Worm (Caenorhabditis elegans) whole organism, young adult: ENCODE results near the gene C49F8.3.

Source experiments
- B0336.3 ChIP-seq: fragments of 200-800 bp; sonication (Bioruptor generic); IDR thresholded peaks from 2 replicates; pipeline ENCODE4 v1.3.6; 2022; ENCODE audit warnings: missing genetic modification characterization, missing compliant biosample characterization
- F22D6.2 ChIP-seq: sonication (generic microtip); optimal IDR thresholded peaks from 2 replicates; lab custom pipeline; 2016; ENCODE audit warnings: mild to moderate bottlenecking, missing genetic modification characterization, missing compliant biosample characterization
- F55B11.4 ChIP-seq: sonication (generic microtip); optimal IDR thresholded peaks from 2 replicates; lab custom pipeline; 2016; ENCODE audit warnings: missing compliant biosample characterization, missing genetic modification characterization, borderline replicate concordance; ENCODE audit not compliant: insufficient read depth
- K11D2.4 ChIP-seq: fragments of 200-800 bp; sonication (Bioruptor generic); IDR thresholded peaks from 2 replicates; pipeline ENCODE4 v1.3.6; 2022; ENCODE audit warnings: missing genetic modification reagents, missing genetic modification characterization, missing compliant biosample characterization
- K12H6.12 ChIP-seq: fragments of 200-800 bp; sonication (Bioruptor generic); optimal IDR thresholded peaks from 2 replicates; lab custom pipeline; 2018; ENCODE audit warnings: mild to moderate bottlenecking, missing genetic modification characterization, missing compliant biosample characterization
- T26A5.8 ChIP-seq: sonication (generic microtip); optimal IDR thresholded peaks from 2 replicates; lab custom pipeline; 2016; ENCODE audit warnings: missing genetic modification characterization, missing compliant biosample characterization
- Y95B8A.8 ChIP-seq: fragments of 200-800 bp; sonication (Bioruptor generic); IDR thresholded peaks from 2 replicates; pipeline ENCODE4 v1.3.6; 2022; ENCODE audit warnings: missing genetic modification reagents, missing genetic modification characterization, missing compliant biosample characterization
- ZK185.1 ChIP-seq: sonication (generic microtip); optimal IDR thresholded peaks from 2 replicates; lab custom pipeline; 2016; ENCODE audit warnings: mild to moderate bottlenecking, missing genetic modification characterization, missing compliant biosample characterization; ENCODE audit not compliant: poor library complexity, severe bottlenecking
- atf-7 ChIP-seq: sonication (generic microtip); optimal IDR thresholded peaks from 2 replicates; lab custom pipeline; 2017; ENCODE audit warnings: mild to moderate bottlenecking, missing genetic modification characterization, missing compliant biosample characterization
- attf-5 ChIP-seq: fragments of 200-800 bp; sonication (Bioruptor generic); optimal IDR thresholded peaks from 2 replicates; lab custom pipeline; 2018; ENCODE audit warnings: mild to moderate bottlenecking, missing genetic modification characterization, missing compliant biosample characterization
- bed-1 ChIP-seq: fragments of 200-800 bp; sonication (Bioruptor generic); IDR thresholded peaks from 2 replicates; pipeline ENCODE4 v1.3.6; 2022; ENCODE audit warnings: missing genetic modification reagents, missing genetic modification characterization, missing compliant biosample characterization
- cebp-1 ChIP-seq, 2 experiments: fragments of 200-800 bp in 1 of 2; sonication (Bioruptor generic) in 1 of 2; sonication (generic microtip) in 1 of 2; IDR thresholded peaks in 1 of 2; optimal IDR thresholded peaks in 1 of 2; 2 replicates each; pipeline versions ENCODE4 v1.3.6 to Lab custom; 2017 to 2022; ENCODE audit warnings: missing compliant biosample characterization in 2 of 2, missing genetic modification characterization in 2 of 2, mild to moderate bottlenecking in 1 of 2, missing genetic modification reagents in 1 of 2, moderate library complexity in 1 of 2
- ceh-100 ChIP-seq: fragments of 200-800 bp; sonication (Bioruptor generic); IDR thresholded peaks from 2 replicates; pipeline ENCODE4 v1.3.6; 2022; ENCODE audit warnings: missing genetic modification reagents, missing genetic modification characterization, missing compliant biosample characterization
- chd-7 ChIP-seq: sonication (generic microtip); optimal IDR thresholded peaks from 2 replicates; lab custom pipeline; 2016; ENCODE audit warnings: mild to moderate bottlenecking, missing genetic modification characterization, moderate library complexity, missing compliant biosample characterization
- die-1 ChIP-seq: sonication (generic microtip); optimal IDR thresholded peaks from 2 replicates; lab custom pipeline; 2016; ENCODE audit warnings: missing genotype, mild to moderate bottlenecking, missing genetic modification characterization, missing compliant biosample characterization
- dox-1 ChIP-seq: fragments of 200-800 bp; sonication (Bioruptor generic); IDR thresholded peaks from 2 replicates; pipeline ENCODE4 v1.3.6; 2022; ENCODE audit warnings: missing genetic modification reagents, missing genetic modification characterization, missing compliant biosample characterization
- egl-44 ChIP-seq: fragments of 200-800 bp; sonication (Bioruptor generic); IDR thresholded peaks from 2 replicates; pipeline ENCODE4 v1.3.6; 2022; ENCODE audit warnings: missing genetic modification reagents, missing genetic modification characterization, missing compliant biosample characterization
- hlh-12 ChIP-seq: sonication (generic microtip); optimal IDR thresholded peaks from 2 replicates; lab custom pipeline; 2016; ENCODE audit warnings: missing genetic modification characterization, missing compliant biosample characterization
- let-607 ChIP-seq, 2 experiments: fragments of 200-800 bp in 1 of 2; sonication (Bioruptor generic) in 1 of 2; sonication (generic microtip) in 1 of 2; optimal IDR thresholded peaks; 2 replicates each; lab custom pipeline; 2016 to 2018; ENCODE audit warnings: mild to moderate bottlenecking in 2 of 2, missing compliant biosample characterization in 2 of 2, missing genetic modification characterization in 2 of 2, moderate library complexity in 2 of 2, missing genotype in 1 of 2
- lin-26 ChIP-seq: fragments of 200-800 bp; sonication (Bioruptor generic); IDR thresholded peaks from 2 replicates; pipeline ENCODE4 v1.3.6; 2022; ENCODE audit warnings: missing genetic modification reagents, missing genetic modification characterization, missing compliant biosample characterization
- lin-40 ChIP-seq: sonication (generic microtip); optimal IDR thresholded peaks from 2 replicates; lab custom pipeline; 2016; ENCODE audit warnings: missing genetic modification characterization, mild to moderate bottlenecking, missing compliant biosample characterization, missing genotype, missing genetic modification reagents
- lsy-27 ChIP-seq: sonication (generic microtip); optimal IDR thresholded peaks from 2 replicates; lab custom pipeline; 2017; ENCODE audit warnings: missing genetic modification characterization, mild to moderate bottlenecking, missing compliant biosample characterization, antibody characterized with exemption, missing genotype, borderline replicate concordance; ENCODE audit not compliant: insufficient read depth
- mel-28 ChIP-seq: sonication (generic microtip); optimal IDR thresholded peaks from 2 replicates; lab custom pipeline; 2016; ENCODE audit warnings: borderline replicate concordance, mild to moderate bottlenecking, missing genetic modification characterization, missing compliant biosample characterization
- mxl-1 ChIP-seq: sonication (generic microtip); optimal IDR thresholded peaks from 2 replicates; lab custom pipeline; 2016; ENCODE audit warnings: missing genetic modification characterization, missing compliant biosample characterization
- nfya-2 ChIP-seq: fragments of 200-800 bp; sonication (Bioruptor generic); IDR thresholded peaks from 2 replicates; pipeline ENCODE4 v1.3.6; 2022; ENCODE audit warnings: missing genetic modification reagents, missing genetic modification characterization, missing compliant biosample characterization
- nhr-179 ChIP-seq: sonication (generic microtip); optimal IDR thresholded peaks from 2 replicates; lab custom pipeline; 2016; ENCODE audit warnings: mild to moderate bottlenecking, missing genetic modification characterization, missing compliant biosample characterization
- nhr-80 ChIP-seq: sonication (generic microtip); optimal IDR thresholded peaks from 2 replicates; lab custom pipeline; 2016; ENCODE audit warnings: missing genetic modification characterization, missing compliant biosample characterization
- nhr-90 ChIP-seq: sonication (generic microtip); optimal IDR thresholded peaks from 2 replicates; lab custom pipeline; 2016; ENCODE audit warnings: missing genotype, mild to moderate bottlenecking, missing genetic modification characterization, missing compliant biosample characterization
- pha-4 ChIP-seq: fragments of 150-350 bp; sonication (generic microtip); optimal IDR thresholded peaks from 2 replicates; lab custom pipeline; 2014; ENCODE audit warnings: missing biosample characterization, missing genetic modification reagents, missing genetic modification characterization
- somi-1 ChIP-seq: fragments of 200-800 bp; sonication (Bioruptor generic); optimal IDR thresholded peaks from 2 replicates; lab custom pipeline; 2018; ENCODE audit warnings: mild to moderate bottlenecking, missing genetic modification characterization, missing compliant biosample characterization
- tbp1 ChIP-seq: fragments of 200-800 bp; sonication (Bioruptor generic); optimal IDR thresholded peaks from 2 replicates; lab custom pipeline; 2018; ENCODE audit warnings: mild to moderate bottlenecking, missing genetic modification characterization, missing compliant biosample characterization
- unc-62 ChIP-seq: fragments of 150-350 bp; optimal IDR thresholded peaks from 2 replicates; lab custom pipeline; 2014; ENCODE audit warnings: missing biosample characterization, missing genetic modification reagents, missing genetic modification characterization
- ztf-25 ChIP-seq: fragments of 200-800 bp; sonication (Bioruptor generic); IDR thresholded peaks from 2 replicates; pipeline ENCODE4 v1.3.6; 2022; ENCODE audit warnings: missing genetic modification reagents, missing genetic modification characterization, missing compliant biosample characterization
- ztf-26 ChIP-seq: sonication (generic microtip); optimal IDR thresholded peaks from 2 replicates; lab custom pipeline; 2017; ENCODE audit warnings: missing genetic modification characterization, missing compliant biosample characterization

C49F8.3 gene

DNA sequence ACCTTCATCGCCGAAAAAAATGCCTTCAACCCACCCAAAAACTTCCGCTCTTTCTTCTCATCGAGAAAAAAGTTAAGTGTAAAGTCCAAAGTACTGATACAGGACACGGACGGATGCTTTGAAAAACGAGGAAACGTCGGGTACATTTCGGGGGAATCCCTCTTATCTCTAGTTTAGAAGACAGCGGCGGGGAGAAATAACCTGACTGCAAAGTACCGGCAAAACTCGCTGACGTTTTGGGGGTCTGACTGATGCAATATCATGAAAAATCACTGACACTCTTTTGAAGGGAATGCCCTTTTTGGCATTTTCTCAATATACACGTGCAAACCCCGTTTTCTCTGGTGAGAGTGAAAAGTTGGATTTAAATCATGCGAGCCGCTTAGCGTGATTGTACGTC is 30.9 kb downstream of the C49F8.3 start (continued):
- TF ChIP-seq pha-4 (tag; lab: Kevin White, UChicago) (no peak), F55B11.4 (no peak), nhr-90 (tag; lab: Kevin White, UChicago) (peak; percentile 38), K11D2.4 (GFP tag; lab: Robert Waterston, UW) (peak; percentile 68), mxl-1 (no peak), lin-40 (tag; lab: Kevin White, UChicago) (peak; percentile 83), ztf-25 (GFP tag; lab: Robert Waterston, UW) (no peak), unc-62 (GFP tag; lab: Kevin White, UChicago) (no peak), T26A5.8 (tag; lab: Kevin White, UChicago) (no peak), tbp1 (GFP tag; lab: Kevin White, UChicago) (peak; percentile 54), F22D6.2 (tag; lab: Kevin White, UChicago) (peak; percentile 70), nhr-179 (tag; lab: Kevin White, UChicago) (no peak), egl-44 (GFP tag; lab: Robert Waterston, UW) (0 out of 2 replicates have a peak, but pooled peaks have one; percentile 44), somi-1 (GFP tag; lab: Kevin White, UChicago) (peak; percentile 90), nfya-2 (GFP tag; lab: Robert Waterston, UW) (no peak), B0336.3 (GFP tag; lab: Robert Waterston, UW) (peak; percentile 30; the same call in 1 of the 2 replicates), lsy-27 (tag; lab: Kevin White, UChicago) (no peak), die-1 (tag; lab: Kevin White, UChicago) (peak; percentile 75), dox-1 (GFP tag; lab: Robert Waterston, UW) (peak; percentile 47), ceh-100 (GFP tag; lab: Robert Waterston, UW) (no peak)

DNA sequence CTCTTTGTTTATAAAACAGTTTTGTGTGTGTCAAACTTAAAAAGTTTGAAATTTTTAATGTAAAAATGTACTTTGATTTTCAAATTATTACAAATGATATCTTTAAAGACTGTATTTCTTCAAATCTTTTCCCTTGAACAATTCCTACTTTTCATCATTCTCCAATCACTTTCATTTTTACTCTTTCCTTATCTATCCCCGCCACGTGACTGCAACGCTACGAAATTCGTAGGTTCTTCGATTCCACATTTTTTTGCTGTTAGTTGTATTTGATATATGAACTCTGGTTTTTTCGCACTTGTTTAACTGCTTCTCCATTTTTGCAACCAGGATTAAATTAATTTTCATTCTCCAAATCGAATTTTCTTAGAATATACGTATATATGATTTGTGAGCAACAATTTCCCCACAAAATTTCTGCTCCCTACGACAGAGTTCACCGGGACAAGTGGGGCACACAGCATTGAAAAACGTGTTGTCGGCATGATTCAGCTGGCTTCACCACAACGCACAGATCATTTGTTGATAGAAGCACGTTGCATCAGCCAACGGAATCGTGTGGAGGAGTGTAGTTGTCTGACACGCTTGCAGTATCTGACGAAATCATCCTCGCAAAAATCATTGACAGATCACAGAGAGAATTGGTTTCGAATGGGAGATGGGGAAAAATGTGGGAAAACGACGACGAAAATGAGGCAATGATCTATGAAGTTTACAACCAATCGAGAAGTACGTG is 32.5 kb downstream of the C49F8.3 start:
- TF ChIP-seq K12H6.12 (tag; lab: Kevin White, UChicago): peak; percentile 8
- peak; percentile 76 for TF ChIP-seq nhr-80
- 0 out of 2 replicates have a peak, but pooled peaks have one; percentile 28 for TF ChIP-seq lin-26
- peak; percentile 44 for TF ChIP-seq chd-7 (tag; lab: Kevin White, UChicago)
- TF ChIP-seq let-607 (tag; optimal IDR thresholded peaks at IDR 0.05; lab: Kevin White, UChicago): peak in 1 of 2 experiments; percentile 67
- TF ChIP-seq mel-28 (tag; lab: Kevin White, UChicago): no peak
- 0 out of 2 replicates have a peak, but pooled peaks have one; percentile 23 for TF ChIP-seq Y95B8A.8 (GFP tag; lab: Robert Waterston, UW)
- TF ChIP-seq hlh-12: no peak
- no peak for TF ChIP-seq ZK185.1 (tag; lab: Kevin White, UChicago)
- peak; percentile 7 for TF ChIP-seq ztf-26
- TF ChIP-seq dox-1 (GFP tag; lab: Robert Waterston, UW): no peak
- no peak for TF ChIP-seq bed-1
- TF ChIP-seq lin-40 (tag; lab: Kevin White, UChicago): peak; percentile 44
- 0 out of 2 replicates have a peak, but pooled peaks have one; percentile 10 for TF ChIP-seq egl-44 (GFP tag; lab: Robert Waterston, UW)
- no peak for TF ChIP-seq somi-1 (GFP tag; lab: Kevin White, UChicago)
- peak; percentile 63 for TF ChIP-seq F22D6.2 (tag; lab: Kevin White, UChicago)
- peak; percentile 49 for TF ChIP-seq atf-7 (tag; lab: Kevin White, UChicago)
- no peak for TF ChIP-seq cebp-1 (GFP tag; IDR thresholded peaks at IDR 0.05; lab: Robert Waterston, UW)
- TF ChIP-seq cebp-1 (tag; optimal IDR thresholded peaks at IDR 0.05; lab: Kevin White, UChicago): peak; percentile 66
- TF ChIP-seq attf-5 (GFP tag; lab: Kevin White, UChicago): peak; percentile 16
